Fruit fly (Drosophila melanogaster): Measurements from ENCODE around the gene CG5707.

CG5707 gene

DNA sequence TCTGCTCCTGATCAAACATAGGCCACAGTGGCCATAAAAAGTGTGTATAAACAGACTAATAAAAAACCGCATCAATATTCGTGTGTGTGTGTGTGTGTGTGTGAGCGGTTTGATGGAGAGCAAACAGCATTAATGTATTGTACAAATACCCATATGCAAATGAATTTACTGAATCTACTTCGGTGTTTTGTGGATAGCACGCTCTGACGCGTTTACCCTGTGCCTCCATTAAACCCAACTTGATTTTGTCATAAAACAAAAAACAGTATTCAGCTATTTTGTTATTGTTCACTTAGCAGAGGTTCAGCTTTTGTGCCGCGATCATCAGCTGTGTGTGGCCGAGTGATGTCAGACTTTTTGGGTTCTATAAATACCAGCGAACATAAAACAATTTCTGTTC is 47.7 kb downstream of the CG5707 start (continued):
- TF ChIP-seq Med (GFP tag) = peak; percentile 65
- TF ChIP-seq CG32767 (GFP tag; IDR thresholded peaks at IDR 0.05) = no peak
- TF ChIP-seq lmd (GFP tag; IDR thresholded peaks at IDR 0.05) = no peak
- no peak for TF ChIP-seq CG30403 (GFP tag; optimal IDR thresholded peaks at IDR 0.05)
- TF ChIP-seq ttk (GFP tag; IDR thresholded peaks at IDR 0.05) = no peak
- TF ChIP-seq CG4854 (GFP tag; optimal IDR thresholded peaks at IDR 0.05) = no peak
- peak; percentile 56 for TF ChIP-seq vvl (GFP tag; IDR thresholded peaks at IDR 0.05)
- no peak for TF ChIP-seq crc (GFP tag; optimal IDR thresholded peaks at IDR 0.05)
- peak; percentile 33 for TF ChIP-seq CG15269 (tag; optimal IDR thresholded peaks at IDR 0.05)
- no peak for TF ChIP-seq ash1 (GFP tag; optimal IDR thresholded peaks at IDR 0.05)
- TF ChIP-seq sisA (GFP tag; IDR thresholded peaks at IDR 0.05) = no peak
- peak; percentile 41; the same call in 1 of the 2 replicates for TF ChIP-seq Atf6 (GFP tag; IDR thresholded peaks at IDR 0.05)
- TF ChIP-seq da (GFP tag; optimal IDR thresholded peaks at IDR 0.05) = no peak
- TF ChIP-seq CG2712 (tag; optimal IDR thresholded peaks at IDR 0.05) = no peak
- no peak for TF ChIP-seq ftz-f1 (GFP tag; optimal IDR thresholded peaks at IDR 0.05)
- peak; percentile 28 for TF ChIP-seq Abd-B (GFP tag; optimal IDR thresholded peaks at IDR 0.05)
- TF ChIP-seq CG32772 (GFP tag; IDR thresholded peaks at IDR 0.05) = no peak
- peak; percentile 40 for TF ChIP-seq cg (GFP tag; optimal IDR thresholded peaks at IDR 0.05)
- TF ChIP-seq CG31224 (GFP tag; IDR thresholded peaks at IDR 0.05) = no peak
- TF ChIP-seq hb (GFP tag; IDR thresholded peaks at IDR 0.05; ENCODE audit: partially characterized antibody) = no peak
- no peak for TF ChIP-seq CG17912 (GFP tag; optimal IDR thresholded peaks at IDR 0.05)
- TF ChIP-seq Hmr (GFP tag; optimal IDR thresholded peaks at IDR 0.05) = peak; percentile 14
- TF ChIP-seq CoRest (tag; optimal IDR thresholded peaks at IDR 0.05) = no peak
- TF ChIP-seq CG3163 (GFP tag; optimal IDR thresholded peaks at IDR 0.05) = no peak
- no peak for TF ChIP-seq CG8089 (GFP tag; optimal IDR thresholded peaks at IDR 0.05)
- TF ChIP-seq CG11398 (GFP tag; optimal IDR thresholded peaks at IDR 0.05) = no peak

DNA sequence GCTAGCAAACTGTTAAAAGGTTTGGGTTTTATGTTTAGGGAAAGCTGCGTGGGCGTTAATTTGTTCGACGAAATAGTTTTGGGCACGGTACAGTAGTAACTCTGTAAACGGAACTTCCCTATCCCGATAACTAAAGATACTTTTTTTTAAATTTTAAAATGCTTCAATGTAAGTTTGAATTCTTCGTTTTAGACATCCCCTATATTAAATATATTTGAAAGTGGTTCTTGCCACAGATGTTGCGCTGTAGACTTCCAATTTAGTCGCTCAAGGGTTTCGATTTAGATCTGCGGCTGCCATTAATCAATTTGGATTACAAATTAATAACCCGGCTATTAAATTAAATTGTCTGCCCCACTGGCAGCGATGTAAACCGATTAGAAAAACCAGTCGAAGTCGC is 49.6 kb downstream of the CG5707 start:
- TF ChIP-seq az2 (GFP tag; optimal IDR thresholded peaks at IDR 0.05) (no peak), dmrt99B (tag; optimal IDR thresholded peaks at IDR 0.05) (peak; percentile 13), pho (GFP tag; optimal IDR thresholded peaks at IDR 0.05) (no peak), mam (GFP tag; optimal IDR thresholded peaks at IDR 0.05) (no peak), oc (tag; optimal IDR thresholded peaks at IDR 0.05) (no peak), bbx (GFP tag; IDR thresholded peaks at IDR 0.05; ENCODE audit: partially characterized antibody) (no peak), CG34376 (GFP tag; optimal IDR thresholded peaks at IDR 0.05) (no peak), sd (tag; optimal IDR thresholded peaks at IDR 0.05) (no peak), hkb (optimal IDR thresholded peaks at IDR 0.05) (no peak), hkb (GFP tag; IDR thresholded peaks at IDR 0.05) (0 out of 2 replicates have a peak, but pooled peaks have one; percentile 18), CG12744 (GFP tag; optimal IDR thresholded peaks at IDR 0.05) (no peak), sisA (GFP tag; IDR thresholded peaks at IDR 0.05) (0 out of 2 replicates have a peak, but pooled peaks have one; percentile 3), CG10366 (GFP tag; IDR thresholded peaks at IDR 0.05) (no peak), CG9437 (GFP tag; optimal IDR thresholded peaks at IDR 0.05) (no peak), tap (tag; optimal IDR thresholded peaks at IDR 0.05) (no peak), Sry-δ (GFP tag; optimal IDR thresholded peaks at IDR 0.05) (no peak), grau (tag; optimal IDR thresholded peaks at IDR 0.05) (peak; percentile 59), Hsf (GFP tag; optimal IDR thresholded peaks at IDR 0.05) (no peak), Med (GFP tag) (peak; percentile 32), E2f1 (GFP tag; IDR thresholded peaks at IDR 0.05) (no peak), Abd-B (GFP tag; optimal IDR thresholded peaks at IDR 0.05) (no peak), Usf (GFP tag; optimal IDR thresholded peaks at IDR 0.05) (no peak), lilli (GFP tag; optimal IDR thresholded peaks at IDR 0.05) (no peak), CG3847 (GFP tag; IDR thresholded peaks at IDR 0.05) (no peak), CG2712 (tag; optimal IDR thresholded peaks at IDR 0.05) (no peak), dati (GFP tag; IDR thresholded peaks at IDR 0.05) (no peak), ci (GFP tag; IDR thresholded peaks at IDR 0.05) (0 out of 3 replicates have a peak, but pooled peaks have one; percentile 23), CG13287 (GFP tag; IDR thresholded peaks at IDR 0.05; ENCODE audit: partially characterized antibody) (no peak), prd (optimal IDR thresholded peaks at IDR 0.05) (no peak), prd (GFP tag; IDR thresholded peaks at IDR 0.05) (no peak), phol (tag; optimal IDR thresholded peaks at IDR 0.05) (peak; percentile 25)
